Fruit fly (Drosophila melanogaster) Kc167 (cell line): ENCODE results near the gene dlp.

Experiments
- Myc ChIP-seq: fragments of >200 bp; optimal IDR thresholded peaks from 2 replicates; lab custom pipeline; 2017; ENCODE audit warnings: missing external identifiers
- Sin3A ChIP-seq: fragments of >200 bp; optimal IDR thresholded peaks from 2 replicates; lab custom pipeline; 2018; ENCODE audit warnings: missing external identifiers
- h ChIP-seq: fragments of >200 bp; optimal IDR thresholded peaks from 3 replicates; lab custom pipeline; 2018; ENCODE audit warnings: missing external identifiers
- insv ChIP-seq: fragments of >200 bp; optimal IDR thresholded peaks from 3 replicates; lab custom pipeline; 2018; ENCODE audit warnings: missing external identifiers
- psq ChIP-seq: fragments of >200 bp; optimal IDR thresholded peaks from 2 replicates; lab custom pipeline; 2017; ENCODE audit warnings: missing external identifiers

- TF ChIP-seq insv (lab: Kevin White, UChicago) (no peak), h (lab: Kevin White, UChicago) (no peak), Myc (lab: Kevin White, UChicago) (no peak), Sin3A (lab: Kevin White, UChicago) (no peak), psq (lab: Kevin White, UChicago) (no peak)
Measured at dm6 chr3L:14673740-14674463, 41.5 kb downstream of the dlp start.
